Worm (Caenorhabditis elegans): ENCODE results near the gene nhr-158.

DNA sequence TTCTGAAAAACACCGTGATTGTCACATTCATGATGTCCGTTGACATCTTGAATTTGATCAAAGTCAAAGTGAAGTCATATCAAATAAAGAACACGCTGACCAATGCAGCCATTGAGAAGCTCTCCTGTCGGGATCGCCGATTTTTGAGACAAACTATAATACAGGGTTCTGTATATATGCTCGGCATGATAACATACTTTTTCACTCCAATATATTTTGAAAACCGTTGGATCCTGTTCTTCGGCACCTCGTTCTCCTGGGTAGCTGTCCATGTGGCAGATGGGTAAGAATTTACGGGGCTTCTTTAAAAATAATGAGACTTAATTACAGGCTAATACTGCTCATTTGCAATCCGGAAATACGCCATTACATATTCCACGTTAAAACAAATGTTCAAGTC, 48.6 kb upstream of the nhr-158 start:
- TF ChIP-seq K09A11.1 (tag; optimal IDR thresholded peaks at IDR 0.05; ENCODE audit: insufficient read depth) (no peak), rnt-1 (tag; optimal IDR thresholded peaks at IDR 0.05) (no peak), hlh-30 (tag; optimal IDR thresholded peaks at IDR 0.05; ENCODE audit: insufficient read depth) (no peak)
